Fruit fly (Drosophila melanogaster) whole organism, embryonic: Measurements from ENCODE around the gene Chchd2.

Source experiments
- Ada2b ChIP-seq: fragments of 200-800 bp; sonication (Bioruptor generic); IDR thresholded peaks from 2 replicates; pipeline ENCODE4 v1.3.6; 2022; ENCODE audit warnings: missing biosample characterization, missing genetic modification characterization
- Adf1 ChIP-seq: fragments of 200-800 bp; sonication (Bioruptor generic); IDR thresholded peaks from 2 replicates; pipeline ENCODE4 v1.3.6; 2022; ENCODE audit warnings: missing biosample characterization, missing genetic modification characterization
- Asciz ChIP-seq: fragments of 200-800 bp; sonication (Bioruptor generic); optimal IDR thresholded peaks from 2 replicates; lab custom pipeline; 2017; ENCODE audit warnings: missing biosample characterization, mild to moderate bottlenecking, missing genetic modification characterization, missing genetic modification reagents
- Bdp1 ChIP-seq: fragments of 200-800 bp; sonication (Bioruptor generic); optimal IDR thresholded peaks from 3 replicates; lab custom pipeline; 2016; ENCODE audit warnings: missing biosample characterization, missing genetic modification characterization
- Bgb ChIP-seq: fragments of 200-800 bp; sonication (Bioruptor generic); IDR thresholded peaks from 2 replicates; pipeline ENCODE4 v1.3.6; 2022; ENCODE audit warnings: missing biosample characterization, missing genetic modification characterization; ENCODE audit not compliant: partially characterized antibody
- CG10209 ChIP-seq: fragments of 200-800 bp; sonication (Bioruptor generic); optimal IDR thresholded peaks from 3 replicates; lab custom pipeline; 2017; ENCODE audit warnings: missing biosample characterization, mild to moderate bottlenecking, missing genetic modification characterization, missing genetic modification reagents
- CG10462 ChIP-seq: fragments of 200-800 bp; sonication (Bioruptor generic); optimal IDR thresholded peaks from 2 replicates; lab custom pipeline; 2016; ENCODE audit warnings: missing biosample characterization, missing genetic modification characterization
- CG11398 ChIP-seq: fragments of 200-800 bp; sonication (Bioruptor generic); optimal IDR thresholded peaks from 2 replicates; lab custom pipeline; 2016; ENCODE audit warnings: missing biosample characterization, missing genetic modification characterization
- CG12071 ChIP-seq: fragments of 200-800 bp; sonication (Bioruptor generic); optimal IDR thresholded peaks from 3 replicates; lab custom pipeline; 2018; ENCODE audit warnings: missing biosample characterization, mild to moderate bottlenecking, missing genetic modification characterization
- CG13287 ChIP-seq: fragments of 200-800 bp; sonication (Bioruptor generic); IDR thresholded peaks from 2 replicates; pipeline ENCODE4 v1.3.6; 2022; ENCODE audit warnings: missing biosample characterization, missing genetic modification characterization; ENCODE audit not compliant: partially characterized antibody
- CG15073 ChIP-seq: fragments of 200-800 bp; sonication (Bioruptor generic); optimal IDR thresholded peaks from 2 replicates; lab custom pipeline; 2016; ENCODE audit warnings: missing biosample characterization, missing genetic modification characterization
- CG17612 ChIP-seq: fragments of 200-800 bp; sonication (Bioruptor generic); IDR thresholded peaks from 2 replicates; pipeline ENCODE4 v1.3.6; 2022; ENCODE audit warnings: missing biosample characterization, missing genetic modification characterization
- CG30431 ChIP-seq: fragments of 200-800 bp; sonication (Bioruptor generic); optimal IDR thresholded peaks from 2 replicates; lab custom pipeline; 2017; ENCODE audit warnings: missing biosample characterization, missing genetic modification characterization
- CG31224 ChIP-seq: fragments of 200-800 bp; sonication (Bioruptor generic); IDR thresholded peaks from 2 replicates; pipeline ENCODE4 v1.3.6; 2022; ENCODE audit warnings: missing biosample characterization, missing genetic modification characterization
- CG31388 ChIP-seq: fragments of 200-800 bp; sonication (Bioruptor generic); optimal IDR thresholded peaks from 2 replicates; lab custom pipeline; 2016; ENCODE audit warnings: missing biosample characterization, missing genetic modification characterization
- CG32532 ChIP-seq: fragments of 200-800 bp; sonication (Bioruptor generic); IDR thresholded peaks from 2 replicates; pipeline ENCODE4 v1.3.6; 2022; ENCODE audit warnings: missing biosample characterization, missing genetic modification characterization
- CG33557 ChIP-seq: fragments of 200-800 bp; sonication (Bioruptor generic); optimal IDR thresholded peaks from 2 replicates; lab custom pipeline; 2019; ENCODE audit warnings: missing biosample characterization, mild to moderate bottlenecking, missing genetic modification characterization, moderate library complexity
- CG34376 ChIP-seq: fragments of 200-800 bp; sonication (Bioruptor generic); optimal IDR thresholded peaks from 2 replicates; lab custom pipeline; 2018; ENCODE audit warnings: missing biosample characterization, mild to moderate bottlenecking, missing genetic modification characterization
- CG4404 ChIP-seq: fragments of 200-800 bp; sonication (Bioruptor generic); IDR thresholded peaks from 2 replicates; pipeline ENCODE4 v1.3.6; 2022; ENCODE audit warnings: missing biosample characterization, missing genetic modification characterization
- CG4707 ChIP-seq: fragments of 200-800 bp; sonication (Bioruptor generic); optimal IDR thresholded peaks from 2 replicates; lab custom pipeline; 2018; ENCODE audit warnings: missing biosample characterization, mild to moderate bottlenecking, missing genetic modification characterization, moderate library complexity
- CG5953 ChIP-seq: fragments of 200-800 bp; sonication (Bioruptor generic); IDR thresholded peaks from 2 replicates; pipeline ENCODE4 v1.3.6; 2022; ENCODE audit warnings: missing biosample characterization, missing genetic modification characterization
- CG6683 ChIP-seq: fragments of 200-800 bp; sonication (Bioruptor generic); optimal IDR thresholded peaks from 2 replicates; lab custom pipeline; 2017; ENCODE audit warnings: missing biosample characterization, mild to moderate bottlenecking, missing genetic modification characterization, missing genetic modification reagents
- CG6765 ChIP-seq: fragments of 200-800 bp; sonication (Bioruptor generic); optimal IDR thresholded peaks from 3 replicates; lab custom pipeline; 2017; ENCODE audit warnings: missing biosample characterization, mild to moderate bottlenecking, missing genetic modification characterization
- CG6791 ChIP-seq: fragments of 200-800 bp; sonication (Bioruptor generic); IDR thresholded peaks from 3 replicates; pipeline ENCODE4 v1.3.6; 2022; ENCODE audit warnings: missing biosample characterization, missing genetic modification characterization; ENCODE audit not compliant: partially characterized antibody
- CG7839 ChIP-seq: fragments of 200-800 bp; sonication (Bioruptor generic); optimal IDR thresholded peaks from 3 replicates; lab custom pipeline; 2018; ENCODE audit warnings: missing biosample characterization, mild to moderate bottlenecking, missing genetic modification characterization, moderate library complexity
- CG8478 ChIP-seq: fragments of >200 bp; optimal IDR thresholded peaks from 2 replicates; lab custom pipeline; 2018
- CG9817 ChIP-seq: fragments of 200-800 bp; sonication (Bioruptor generic); optimal IDR thresholded peaks from 2 replicates; lab custom pipeline; 2018; ENCODE audit warnings: missing biosample characterization, mild to moderate bottlenecking, missing genetic modification characterization, moderate library complexity
- CrebB ChIP-seq: fragments of 200-800 bp; sonication (Bioruptor generic); optimal IDR thresholded peaks from 3 replicates; lab custom pipeline; 2018; ENCODE audit warnings: missing biosample characterization, mild to moderate bottlenecking, missing genetic modification characterization
- D ChIP-seq, 2 experiments: fragments of 200-800 bp in 1 of 2; fragments of >200 bp in 1 of 2; sonication (Bioruptor generic) in 1 of 2; optimal IDR thresholded peaks; 2 replicates in 1 of 2; 3 replicates in 1 of 2; lab custom pipeline; 2017; ENCODE audit warnings: mild to moderate bottlenecking in 1 of 2, missing biosample characterization in 1 of 2, missing genetic modification characterization in 1 of 2, missing genetic modification reagents in 1 of 2
- Dref ChIP-seq: fragments of 200-800 bp; sonication (Bioruptor generic); IDR thresholded peaks from 2 replicates; pipeline ENCODE4 v1.3.6; 2022; ENCODE audit warnings: missing biosample characterization, missing genetic modification characterization
- Drgx ChIP-seq: fragments of 200-800 bp; sonication (Bioruptor generic); IDR thresholded peaks from 2 replicates; pipeline ENCODE4 v1.3.6; 2022; ENCODE audit warnings: missing biosample characterization, missing genetic modification characterization
- ERR ChIP-seq: fragments of 200-800 bp; sonication (Bioruptor generic); optimal IDR thresholded peaks from 2 replicates; lab custom pipeline; 2016; ENCODE audit warnings: missing biosample characterization, missing genetic modification characterization
- Fer2 ChIP-seq: fragments of 200-800 bp; sonication (Bioruptor generic); optimal IDR thresholded peaks from 2 replicates; lab custom pipeline; 2018; ENCODE audit warnings: missing biosample characterization, mild to moderate bottlenecking, missing genetic modification characterization, moderate library complexity
- Fer3 ChIP-seq: fragments of 200-800 bp; sonication (Bioruptor generic); optimal IDR thresholded peaks from 2 replicates; lab custom pipeline; 2018; ENCODE audit warnings: missing biosample characterization, mild to moderate bottlenecking, missing genetic modification characterization, moderate library complexity
- Hr3 ChIP-seq: fragments of 200-800 bp; sonication (Bioruptor generic); optimal IDR thresholded peaks from 3 replicates; lab custom pipeline; 2016; ENCODE audit warnings: missing biosample characterization, missing genetic modification characterization
- MTF-1 ChIP-seq: fragments of 200-800 bp; sonication (Bioruptor generic); optimal IDR thresholded peaks from 2 replicates; lab custom pipeline; 2018; ENCODE audit warnings: missing biosample characterization, mild to moderate bottlenecking, missing genetic modification characterization, borderline replicate concordance
- Myb ChIP-seq: fragments of 200-800 bp; sonication (Bioruptor generic); optimal IDR thresholded peaks from 2 replicates; lab custom pipeline; 2016; ENCODE audit warnings: missing biosample characterization, missing genetic modification characterization
- crol ChIP-seq: fragments of 200-800 bp; sonication (Bioruptor generic); IDR thresholded peaks from 2 replicates; pipeline ENCODE4 v1.3.6; 2022; ENCODE audit warnings: missing biosample characterization, missing genetic modification characterization
- crp ChIP-seq, 2 experiments: fragments of 200-800 bp; sonication (Bioruptor generic); optimal IDR thresholded peaks; 2 replicates in 1 of 2; 3 replicates in 1 of 2; lab custom pipeline; 2017; ENCODE audit warnings: missing biosample characterization in 2 of 2, missing genetic modification characterization in 2 of 2, mild to moderate bottlenecking in 1 of 2, moderate library complexity in 1 of 2
- da ChIP-seq: fragments of 200-800 bp; sonication (Bioruptor generic); optimal IDR thresholded peaks from 2 replicates; lab custom pipeline; 2016; ENCODE audit warnings: missing biosample characterization, missing genetic modification characterization
- dan ChIP-seq: fragments of 200-800 bp; sonication (Bioruptor generic); IDR thresholded peaks from 2 replicates; pipeline ENCODE4 v1.3.6; 2022; ENCODE audit warnings: missing biosample characterization, missing genetic modification characterization
- dpn ChIP-seq, 2 experiments: fragments of 200-800 bp; sonication (Bioruptor generic); optimal IDR thresholded peaks; 3 replicates each; lab custom pipeline; 2016; ENCODE audit warnings: missing biosample characterization in 2 of 2, missing genetic modification characterization in 2 of 2
- gt ChIP-seq: fragments of 200-800 bp; sonication (Bioruptor generic); IDR thresholded peaks from 2 replicates; pipeline ENCODE4 v1.3.6; 2022; ENCODE audit warnings: missing biosample characterization, missing genetic modification characterization
- lilli ChIP-seq: fragments of 200-800 bp; sonication (Bioruptor generic); optimal IDR thresholded peaks from 3 replicates; lab custom pipeline; 2016; ENCODE audit warnings: missing biosample characterization, missing genetic modification characterization
- nau ChIP-seq: fragments of 200-800 bp; sonication (Bioruptor generic); optimal IDR thresholded peaks from 3 replicates; lab custom pipeline; 2017; ENCODE audit warnings: missing biosample characterization, mild to moderate bottlenecking, missing genetic modification characterization, missing genetic modification reagents
- nmo ChIP-seq: fragments of 200-800 bp; sonication (Bioruptor generic); optimal IDR thresholded peaks from 2 replicates; lab custom pipeline; 2018; ENCODE audit warnings: missing biosample characterization, mild to moderate bottlenecking, missing genetic modification characterization, moderate library complexity
- otp ChIP-seq: fragments of 200-800 bp; sonication (Bioruptor generic); IDR thresholded peaks from 3 replicates; pipeline ENCODE4, ENCODE4 v1.3.6; 2022; ENCODE audit warnings: missing biosample characterization, missing genetic modification characterization
- ro ChIP-seq: fragments of 200-800 bp; sonication (Bioruptor generic); IDR thresholded peaks from 2 replicates; pipeline ENCODE4 v1.3.6; 2022; ENCODE audit warnings: missing biosample characterization, missing genetic modification characterization
- tap ChIP-seq: fragments of 200-800 bp; optimal IDR thresholded peaks from 3 replicates; lab custom pipeline; 2019; ENCODE audit warnings: missing biosample characterization, mild to moderate bottlenecking, missing genetic modification characterization, moderate library complexity
- wek ChIP-seq: fragments of 200-800 bp; sonication (Bioruptor generic); optimal IDR thresholded peaks from 3 replicates; lab custom pipeline; 2018; ENCODE audit warnings: missing biosample characterization, mild to moderate bottlenecking, missing genetic modification characterization, moderate library complexity
- wor ChIP-seq: fragments of 200-800 bp; sonication (Bioruptor generic); IDR thresholded peaks from 2 replicates; pipeline ENCODE4 v1.3.6; 2022; ENCODE audit warnings: missing biosample characterization, missing genetic modification characterization

Gene Chchd2

dm6 chrX:17107401-17107916, 41.3 kb upstream of the Chchd2 start, which contains the start of gene CG5004 (continued):
- no peak for TF ChIP-seq da
- TF ChIP-seq CG10209 (GFP tag; lab: Kevin White, UChicago) = no peak
- 0 out of 3 replicates have a peak, but pooled peaks have one; percentile 8 for TF ChIP-seq CG6791 (GFP tag; lab: Robert Waterston, UW)
- TF ChIP-seq CG6765 = no peak
- no peak for TF ChIP-seq Ada2b (GFP tag; lab: Robert Waterston, UW)
- TF ChIP-seq Hr3 (GFP tag; lab: Kevin White, UChicago) = no peak
- TF ChIP-seq dan (GFP tag; lab: Robert Waterston, UW) = no peak
- no peak for TF ChIP-seq CG12071 (GFP tag; lab: Kevin White, UChicago)
- no peak for TF ChIP-seq CG6683 (GFP tag; lab: Kevin White, UChicago)
- TF ChIP-seq CG11398 = no peak
- no peak for TF ChIP-seq ro
- no peak for TF ChIP-seq wor (GFP tag; lab: Robert Waterston, UW)
- TF ChIP-seq CG9817 (tag; lab: Kevin White, UChicago) = no peak
- no peak for TF ChIP-seq ERR
- no peak for TF ChIP-seq Fer2 (tag; lab: Kevin White, UChicago)
- no peak for TF ChIP-seq CrebB (tag; lab: Kevin White, UChicago)
- no peak for TF ChIP-seq CG32532 (GFP tag; lab: Robert Waterston, UW)
- no peak for TF ChIP-seq CG7839
- TF ChIP-seq Bgb (GFP tag; lab: Robert Waterston, UW) = peak; percentile 63; the same call in 1 of the 2 replicates
- peak; percentile 32 for TF ChIP-seq CG34376 (GFP tag; lab: Kevin White, UChicago)
- TF ChIP-seq crp (GFP tag; optimal IDR thresholded peaks at IDR 0.05; lab: Kevin White, UChicago) = no peak
- TF ChIP-seq nau = peak; percentile 39
- TF ChIP-seq lilli (GFP tag; lab: Kevin White, UChicago) = no peak
- TF ChIP-seq CG33557 = peak; percentile 2
- peak; percentile 66 for TF ChIP-seq CG13287
- TF ChIP-seq Fer3 = no peak
- no peak for TF ChIP-seq CG4707 (GFP tag; lab: Kevin White, UChicago)
- no peak for TF ChIP-seq otp (GFP tag; lab: Robert Waterston, UW)
- TF ChIP-seq Dref (GFP tag; lab: Robert Waterston, UW) = peak; percentile 61
- TF ChIP-seq CG17612 (GFP tag; lab: Robert Waterston, UW) = no peak
- TF ChIP-seq CG10462 = no peak
- no peak for TF ChIP-seq Adf1 (GFP tag; lab: Robert Waterston, UW)
- TF ChIP-seq MTF-1 (GFP tag; lab: Kevin White, UChicago) = no peak
- no peak for TF ChIP-seq CG8478 (lab: Kevin White, UChicago)
- no peak for TF ChIP-seq crol (GFP tag; lab: Robert Waterston, UW)
- TF ChIP-seq CG15073 (GFP tag; lab: Kevin White, UChicago) = no peak
- no peak for TF ChIP-seq CG30431 (GFP tag; lab: Kevin White, UChicago)
- no peak for TF ChIP-seq Bdp1
- TF ChIP-seq CG31388 = no peak
- no peak for TF ChIP-seq Drgx
- TF ChIP-seq D (optimal IDR thresholded peaks at IDR 0.05; lab: Kevin White, UChicago) = no peak
- no peak for TF ChIP-seq D (GFP tag; optimal IDR thresholded peaks at IDR 0.05; lab: Kevin White, UChicago)
- TF ChIP-seq Asciz = no peak
- peak; percentile 35 for TF ChIP-seq wek (GFP tag; lab: Kevin White, UChicago)
- no peak for TF ChIP-seq gt
- no peak for TF ChIP-seq tap (tag; lab: Kevin White, UChicago)
- no peak for TF ChIP-seq CG4404 (GFP tag; lab: Robert Waterston, UW)
- no peak for TF ChIP-seq CG31224
- no peak for TF ChIP-seq CG5953 (GFP tag; lab: Robert Waterston, UW)
- TF ChIP-seq Myb (GFP tag; lab: Kevin White, UChicago) = peak; percentile 22
- no peak for TF ChIP-seq nmo (GFP tag; lab: Kevin White, UChicago)
- TF ChIP-seq dpn (GFP tag; optimal IDR thresholded peaks at IDR 0.05; lab: Kevin White, UChicago) = no peak
